Worm (Caenorhabditis elegans): ENCODE results near the gene rom-4.

ce11 chrIV:16970390-16970789 lies 25.2 kb upstream of the rom-4 start, which contains the start of gene rom-3:
- TF ChIP-seq pqm-1 (tag; optimal IDR thresholded peaks at IDR 0.05) (no peak), daf-12 (tag; optimal IDR thresholded peaks at IDR 0.05) (no peak), dpl-1 (GFP tag; optimal IDR thresholded peaks at IDR 0.05) (no peak), pha-4 (GFP tag; IDR thresholded peaks at IDR 0.05) (no peak), pha-4 (tag; optimal IDR thresholded peaks at IDR 0.05) (no peak), daf-19 (GFP tag; conservative IDR thresholded peaks at IDR 0.05) (no peak), ceh-20 (GFP tag; IDR thresholded peaks at IDR 0.05) (no peak), snpc-1.2 (GFP tag; IDR thresholded peaks at IDR 0.05) (no peak)
